Fruit fly (Drosophila melanogaster): ENCODE results near the gene spg.

DNA sequence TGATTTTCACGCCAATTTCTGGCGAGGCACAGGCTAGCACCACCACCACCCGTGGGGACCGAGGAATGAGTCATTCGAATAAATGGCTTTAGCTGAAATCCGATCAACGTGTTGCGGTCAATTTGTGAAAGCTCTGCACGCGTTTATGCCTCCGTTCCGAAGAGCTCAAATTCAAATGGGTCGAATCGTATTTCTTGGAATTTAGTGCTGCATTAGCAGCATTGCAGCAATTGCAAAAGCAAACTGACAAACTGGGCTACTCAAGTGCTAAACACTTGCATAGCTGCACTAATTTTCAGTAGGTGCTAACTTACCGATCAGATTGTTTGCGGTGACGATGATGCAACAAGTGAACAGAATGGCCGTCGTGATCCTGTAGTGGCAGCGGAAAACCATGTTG lies 11.8 kb downstream of the spg start:
- TF ChIP-seq CG8478 (optimal IDR thresholded peaks at IDR 0.05) (no peak), CTCF (optimal IDR thresholded peaks at IDR 0.05) (no peak)

All from S2 (cell line).